Worm (Caenorhabditis elegans): Measurements from ENCODE around the gene srx-98.

DNA sequence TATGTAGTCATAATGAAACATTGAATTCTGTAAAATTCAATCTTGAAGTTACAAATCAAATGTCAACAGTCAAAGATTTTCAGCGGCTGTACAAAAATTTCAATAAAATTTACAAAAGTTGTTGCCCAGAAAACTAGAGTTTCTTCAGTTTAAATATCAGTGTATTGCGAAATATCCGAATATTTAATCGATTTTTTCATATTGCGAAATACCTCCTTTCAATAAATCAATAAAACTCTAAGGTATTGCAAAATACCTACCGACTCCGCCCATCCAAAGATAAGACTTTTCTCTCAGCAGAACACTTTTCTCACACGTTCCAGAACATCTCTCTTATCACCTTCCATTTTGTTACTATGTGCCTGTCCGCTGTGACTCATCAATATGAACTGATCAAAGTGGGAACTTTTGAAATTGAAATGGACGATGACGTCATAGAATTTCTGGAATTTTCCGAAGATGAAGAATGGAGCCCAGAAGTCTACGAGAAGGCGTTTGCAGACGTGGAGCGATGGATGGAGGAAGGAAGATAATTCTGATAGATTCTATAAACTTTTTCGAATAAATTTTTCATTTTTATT lies 13.7 kb upstream of the srx-98 start:
- TF ChIP-seq ama-1 (optimal IDR thresholded peaks at IDR 0.05) = no peak
- TF ChIP-seq ceh-13 (GFP tag; optimal IDR thresholded peaks at IDR 0.05) = no peak
- TF ChIP-seq ets-7 (tag; optimal IDR thresholded peaks at IDR 0.05) = no peak
- TF ChIP-seq hmg-4 (GFP tag; optimal IDR thresholded peaks at IDR 0.05) = no peak
- TF ChIP-seq tbx-11 (GFP tag; IDR thresholded peaks at IDR 0.05) = no peak
- TF ChIP-seq sea-1 (GFP tag; conservative IDR thresholded peaks at IDR 0.05) = no peak
- TF ChIP-seq flt-1 (GFP tag; IDR thresholded peaks at IDR 0.05) = no peak
- TF ChIP-seq F13C5.2 (tag; optimal IDR thresholded peaks at IDR 0.05) = no peak
- TF ChIP-seq B0310.2 (tag; optimal IDR thresholded peaks at IDR 0.05) = no peak

Data from whole organism, early embryonic.